Worm (Caenorhabditis elegans) whole organism, L3 larva: ENCODE results near the gene dos-3.

Experiments
- R02D3.7 ChIP-seq: fragments of 150-350 bp; optimal IDR thresholded peaks from 2 replicates; lab custom pipeline; 2014; ENCODE audit warnings: missing biosample characterization, missing genetic modification characterization
- ZK546.5 ChIP-seq: sonication (generic microtip); optimal IDR thresholded peaks from 2 replicates; lab custom pipeline; 2017; ENCODE audit warnings: missing biosample characterization, missing genetic modification characterization
- aly-2 ChIP-seq: fragments of 150-350 bp; optimal IDR thresholded peaks from 2 replicates; lab custom pipeline; 2014; ENCODE audit warnings: missing biosample characterization, missing genetic modification characterization
- ama-1 ChIP-seq: fragments of 150-350 bp; optimal IDR thresholded peaks from 2 replicates; lab custom pipeline; 2018
- ceh-16 ChIP-seq: sonication (generic microtip); optimal IDR thresholded peaks from 2 replicates; lab custom pipeline; 2017; ENCODE audit warnings: missing biosample characterization, missing genetic modification characterization
- ceh-82 ChIP-seq: fragments of 150-350 bp; optimal IDR thresholded peaks from 2 replicates; lab custom pipeline; 2014; ENCODE audit warnings: missing biosample characterization, missing genetic modification characterization
- ceh-9 ChIP-seq: sonication (generic microtip); optimal IDR thresholded peaks from 2 replicates; lab custom pipeline; 2018; ENCODE audit warnings: missing biosample characterization, missing genetic modification characterization
- daf-12 ChIP-seq: fragments of 150-350 bp; optimal IDR thresholded peaks from 2 replicates; lab custom pipeline; 2014; ENCODE audit warnings: missing biosample characterization, missing genetic modification reagents, missing genetic modification characterization
- egl-27 ChIP-seq: sonication (generic microtip); optimal IDR thresholded peaks from 4 replicates; lab custom pipeline; 2017; ENCODE audit warnings: missing biosample characterization, missing genetic modification reagents, missing genetic modification characterization
- egl-5 ChIP-seq: fragments of 150-350 bp; optimal IDR thresholded peaks from 2 replicates; lab custom pipeline; 2017; ENCODE audit warnings: missing biosample characterization, missing genetic modification reagents, missing genetic modification characterization, inconsistent platforms
- elt-1 ChIP-seq: fragments of 150-350 bp; optimal IDR thresholded peaks from 2 replicates; lab custom pipeline; 2014; ENCODE audit warnings: missing biosample characterization, missing genetic modification characterization
- elt-2 ChIP-seq: sonication (generic microtip); optimal IDR thresholded peaks from 2 replicates; lab custom pipeline; 2016; ENCODE audit warnings: missing genetic modification reagents, mild to moderate bottlenecking, missing genetic modification characterization, missing compliant biosample characterization
- elt-3 ChIP-seq, 3 experiments: fragments of 150-350 bp in 1 of 3; sonication (generic microtip) in 2 of 3; optimal IDR thresholded peaks; 2 replicates in 2 of 3; 4 replicates in 1 of 3; lab custom pipeline; 2014 to 2017; ENCODE audit warnings: missing biosample characterization in 3 of 3, missing genetic modification characterization in 3 of 3
- eor-1 ChIP-seq, 2 experiments: fragments of 150-350 bp; optimal IDR thresholded peaks; 2 replicates each; lab custom pipeline; 2014 to 2018; ENCODE audit warnings: missing biosample characterization in 2 of 2, missing genetic modification characterization in 2 of 2
- fkh-10 ChIP-seq: sonication (generic microtip); optimal IDR thresholded peaks from 2 replicates; lab custom pipeline; 2017; ENCODE audit warnings: missing biosample characterization, missing genetic modification reagents, missing genetic modification characterization
- fos-1 ChIP-seq: fragments of 150-350 bp; optimal IDR thresholded peaks from 2 replicates; lab custom pipeline; 2014; ENCODE audit warnings: missing biosample characterization, missing genetic modification characterization
- hmg-11 ChIP-seq: sonication (generic microtip); optimal IDR thresholded peaks from 2 replicates; lab custom pipeline; 2016; ENCODE audit warnings: missing genetic modification characterization, missing compliant biosample characterization
- jun-1 ChIP-seq: fragments of 150-350 bp; optimal IDR thresholded peaks from 2 replicates; lab custom pipeline; 2014; ENCODE audit warnings: missing biosample characterization, missing genetic modification reagents, missing genetic modification characterization
- lin-39 ChIP-seq: fragments of 150-350 bp; optimal IDR thresholded peaks from 2 replicates; lab custom pipeline; 2018; ENCODE audit warnings: missing biosample characterization, missing genetic modification reagents, missing genetic modification characterization
- lsy-12 ChIP-seq: sonication (generic microtip); optimal IDR thresholded peaks from 2 replicates; lab custom pipeline; 2016; ENCODE audit warnings: mild to moderate bottlenecking, missing genetic modification characterization, missing compliant biosample characterization
- mdl-1 ChIP-seq: fragments of 150-350 bp; optimal IDR thresholded peaks from 2 replicates; lab custom pipeline; 2014; ENCODE audit warnings: missing biosample characterization, missing genetic modification characterization
- mml-1 ChIP-seq: fragments of 150-350 bp; sonication (generic microtip); optimal IDR thresholded peaks from 3 replicates; lab custom pipeline; 2014; ENCODE audit warnings: missing biosample characterization, missing genetic modification characterization
- nfya-1 ChIP-seq: sonication (generic microtip); optimal IDR thresholded peaks from 2 replicates; lab custom pipeline; 2017; ENCODE audit warnings: missing genetic modification characterization, mild to moderate bottlenecking, missing compliant biosample characterization, antibody characterized with exemption, moderate library complexity; ENCODE audit not compliant: insufficient read depth
- nhr-11 ChIP-seq: fragments of 150-350 bp; optimal IDR thresholded peaks from 2 replicates; lab custom pipeline; 2014; ENCODE audit warnings: missing biosample characterization, missing genetic modification characterization
- nhr-23 ChIP-seq: fragments of 150-350 bp; optimal IDR thresholded peaks from 2 replicates; lab custom pipeline; 2014; ENCODE audit warnings: missing biosample characterization, missing genetic modification reagents, missing genetic modification characterization
- nhr-237 ChIP-seq: fragments of 150-350 bp; optimal IDR thresholded peaks from 2 replicates; lab custom pipeline; 2014; ENCODE audit warnings: missing biosample characterization, missing genetic modification characterization
- nhr-25 ChIP-seq: sonication (generic microtip); optimal IDR thresholded peaks from 2 replicates; lab custom pipeline; 2017; ENCODE audit warnings: missing biosample characterization, missing genetic modification characterization
- nhr-28 ChIP-seq: fragments of 150-350 bp; optimal IDR thresholded peaks from 2 replicates; lab custom pipeline; 2014; ENCODE audit warnings: missing biosample characterization, missing genetic modification characterization
- nhr-43 ChIP-seq: sonication (generic microtip); optimal IDR thresholded peaks from 2 replicates; lab custom pipeline; 2016; ENCODE audit warnings: mild to moderate bottlenecking, missing genetic modification characterization, missing compliant biosample characterization; ENCODE audit not compliant: poor library complexity, severe bottlenecking
- nhr-67 ChIP-seq: fragments of 150-350 bp; optimal IDR thresholded peaks from 2 replicates; lab custom pipeline; 2014; ENCODE audit warnings: missing biosample characterization, missing genetic modification characterization
- nhr-77 ChIP-seq: fragments of 150-350 bp; optimal IDR thresholded peaks from 2 replicates; lab custom pipeline; 2014; ENCODE audit warnings: missing biosample characterization, missing genetic modification characterization
- pha-4 ChIP-seq: fragments of 150-350 bp; optimal IDR thresholded peaks from 2 replicates; lab custom pipeline; 2014; ENCODE audit warnings: missing biosample characterization, missing genetic modification reagents, missing genetic modification characterization
- pqm-1 ChIP-seq: fragments of 150-350 bp; optimal IDR thresholded peaks from 2 replicates; lab custom pipeline; 2017; ENCODE audit warnings: missing biosample characterization, missing genetic modification characterization, inconsistent platforms
- sea-2 ChIP-seq: fragments of 150-350 bp; sonication (generic microtip); optimal IDR thresholded peaks from 4 replicates; lab custom pipeline; 2014; ENCODE audit warnings: missing biosample characterization, missing genetic modification reagents, missing genetic modification characterization
- skn-1 ChIP-seq: fragments of 150-350 bp; optimal IDR thresholded peaks from 2 replicates; lab custom pipeline; 2014; ENCODE audit warnings: missing biosample characterization, missing genetic modification characterization
- snpc-4 ChIP-seq: fragments of 150-350 bp; optimal IDR thresholded peaks from 2 replicates; lab custom pipeline; 2014; ENCODE audit warnings: missing biosample characterization, missing genetic modification characterization
- tbx-2 ChIP-seq: sonication (generic microtip); optimal IDR thresholded peaks from 2 replicates; lab custom pipeline; 2016; ENCODE audit warnings: mild to moderate bottlenecking, missing genetic modification characterization, missing compliant biosample characterization
- unc-62 ChIP-seq: fragments of 150-350 bp; sonication (generic microtip); optimal IDR thresholded peaks from 4 replicates; lab custom pipeline; 2014; ENCODE audit warnings: missing biosample characterization, missing genetic modification reagents, missing genetic modification characterization
- zag-1 ChIP-seq: fragments of 150-350 bp; optimal IDR thresholded peaks from 2 replicates; lab custom pipeline; 2014; ENCODE audit warnings: missing biosample characterization, missing genetic modification characterization
- ztf-11 ChIP-seq: fragments of 150-350 bp; optimal IDR thresholded peaks from 2 replicates; lab custom pipeline; 2014; ENCODE audit warnings: missing biosample characterization, missing genetic modification characterization
- ztf-4 ChIP-seq: fragments of 150-350 bp; optimal IDR thresholded peaks from 2 replicates; lab custom pipeline; 2014; ENCODE audit warnings: missing biosample characterization, missing genetic modification characterization

The dos-3 gene

ce11 chrIII:835713-836278 lies 3.6 kb downstream of the dos-3 start (continued):
- TF ChIP-seq skn-1 (tag; lab: Kevin White, UChicago) (peak; percentile 47), ztf-11 (tag; lab: Kevin White, UChicago) (no peak), sea-2 (GFP tag; lab: Kevin White, UChicago) (no peak), daf-12 (tag; lab: Kevin White, UChicago) (no peak), nhr-43 (tag; lab: Kevin White, UChicago) (peak; percentile 92), R02D3.7 (tag; lab: Kevin White, UChicago) (peak; percentile 26), nhr-28 (tag; lab: Kevin White, UChicago) (no peak), fos-1 (tag; lab: Kevin White, UChicago) (peak; percentile 84), ztf-4 (tag; lab: Kevin White, UChicago) (peak; percentile 84), pqm-1 (tag; lab: Kevin White, UChicago) (no peak), elt-3 (tag; optimal IDR thresholded peaks at IDR 0.05; lab: Kevin White, UChicago) (peak in 2 of 3 experiments; percentile 32 to 38), ceh-16 (tag; lab: Kevin White, UChicago) (no peak)

DNA sequence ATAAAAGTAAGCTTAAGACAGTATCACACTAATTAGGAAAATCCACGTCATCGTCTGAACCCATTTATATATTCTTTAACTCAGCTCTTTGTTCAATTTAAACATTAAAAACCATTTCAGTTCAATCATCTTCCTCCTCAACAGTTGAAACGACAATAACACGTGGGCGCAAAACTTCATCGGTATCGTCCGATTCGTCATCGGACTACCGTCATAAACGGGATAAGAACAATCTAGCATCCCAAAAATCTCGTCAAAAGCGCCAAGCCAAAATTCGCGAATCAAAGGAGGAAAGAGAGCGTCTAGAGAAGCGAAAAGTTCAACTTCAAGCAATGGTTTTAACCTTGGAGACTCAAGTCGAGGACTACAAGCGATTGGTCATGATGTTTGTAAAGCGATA lies 4.2 kb downstream of the dos-3 start:
- peak; percentile 45 for TF ChIP-seq nhr-43 (tag; lab: Kevin White, UChicago)
- TF ChIP-seq nhr-25: peak; percentile 30
- TF ChIP-seq nhr-237: no peak
- TF ChIP-seq pqm-1 (tag; lab: Kevin White, UChicago): no peak
- TF ChIP-seq nhr-11 (tag; lab: Kevin White, UChicago): no peak
- TF ChIP-seq ama-1 (lab: Kevin White, UChicago): peak; percentile 60

ce11 chrIII:834443-834815 lies 5.0 kb downstream of the dos-3 start:
- TF ChIP-seq lsy-12 (tag; lab: Kevin White, UChicago) (no peak), ceh-82 (tag; lab: Kevin White, UChicago) (no peak), ceh-9 (no peak), pha-4 (tag; lab: Kevin White, UChicago) (no peak), nhr-237 (no peak), mml-1 (tag; lab: Kevin White, UChicago) (no peak), mdl-1 (tag; lab: Kevin White, UChicago) (no peak), ZK546.5 (tag; lab: Kevin White, UChicago) (no peak), nhr-43 (tag; lab: Kevin White, UChicago) (no peak), egl-5 (tag; lab: Kevin White, UChicago) (no peak), nhr-25 (no peak), egl-27 (no peak), fkh-10 (GFP tag; lab: Kevin White, UChicago) (no peak), jun-1 (tag; lab: Kevin White, UChicago) (no peak), zag-1 (no peak), nfya-1 (tag; lab: Kevin White, UChicago) (no peak)

DNA sequence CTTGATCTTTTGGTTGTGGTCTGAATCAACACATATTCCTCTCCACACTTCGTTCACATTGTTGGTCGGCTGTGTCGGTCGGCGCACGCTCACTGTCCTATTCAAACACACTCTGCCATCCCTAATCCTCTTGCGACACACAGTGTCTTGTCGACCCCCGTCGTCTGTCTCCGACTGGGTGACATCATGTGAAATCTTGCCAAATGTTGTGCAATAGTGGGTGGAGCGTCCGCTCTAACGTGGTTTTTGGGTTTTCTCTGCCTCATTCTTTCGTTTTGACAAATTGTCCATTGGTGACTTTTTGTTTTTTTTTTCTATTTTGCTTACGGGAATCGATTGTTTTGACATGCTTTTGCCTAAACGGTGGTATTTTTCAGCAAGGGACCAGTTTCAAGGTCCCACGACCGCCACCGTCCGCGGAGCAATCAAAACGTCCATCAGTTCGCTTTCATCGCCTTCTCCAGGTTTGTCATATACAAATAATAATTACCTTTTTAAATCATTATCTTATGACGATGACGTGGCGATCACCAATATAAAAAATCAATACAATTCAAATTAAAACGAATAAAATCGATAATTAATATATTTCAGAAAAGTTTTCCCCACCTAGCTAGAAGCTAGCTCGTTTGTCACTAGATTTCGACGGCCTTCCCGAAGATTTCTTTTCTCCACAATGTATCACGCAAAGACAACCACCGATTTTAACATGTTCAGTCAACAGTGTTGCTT lies 5.5 kb downstream of the dos-3 start:
- TF ChIP-seq nhr-23 (tag; lab: Kevin White, UChicago) (peak; percentile 94), snpc-4 (tag; lab: Kevin White, UChicago) (peak; percentile 67), ceh-82 (tag; lab: Kevin White, UChicago) (no peak), lsy-12 (tag; lab: Kevin White, UChicago) (peak; percentile 88), nhr-11 (tag; lab: Kevin White, UChicago) (peak; percentile 82), elt-1 (tag; lab: Kevin White, UChicago) (peak; percentile 67), ztf-4 (tag; lab: Kevin White, UChicago) (peak; percentile 67), nhr-28 (tag; lab: Kevin White, UChicago) (no peak), fos-1 (tag; lab: Kevin White, UChicago) (peak; percentile 91), pqm-1 (tag; lab: Kevin White, UChicago) (peak; percentile 91), nhr-237 (no peak), unc-62 (peak; percentile 33), fkh-10 (GFP tag; lab: Kevin White, UChicago) (peak; percentile 96), skn-1 (tag; lab: Kevin White, UChicago) (peak; percentile 81), ceh-16 (tag; lab: Kevin White, UChicago) (no peak), hmg-11 (tag; lab: Kevin White, UChicago) (peak; percentile 97), ZK546.5 (tag; lab: Kevin White, UChicago) (no peak), pha-4 (tag; lab: Kevin White, UChicago) (peak; percentile 98), ztf-11 (tag; lab: Kevin White, UChicago) (no peak), ceh-9 (no peak), sea-2 (GFP tag; lab: Kevin White, UChicago) (peak; percentile 49), elt-2 (peak; percentile 85), egl-27 (peak; percentile 48), lin-39 (tag; lab: Kevin White, UChicago) (peak; percentile 97), egl-5 (tag; lab: Kevin White, UChicago) (peak; percentile 83), daf-12 (tag; lab: Kevin White, UChicago) (no peak), jun-1 (tag; lab: Kevin White, UChicago) (peak; percentile 92), nhr-67 (tag; lab: Kevin White, UChicago) (no peak), nhr-77 (peak; percentile 21), eor-1 (tag; optimal IDR thresholded peaks at IDR 0.05; lab: Kevin White, UChicago) (no peak), aly-2 (no peak), tbx-2 (peak; percentile 81), ama-1 (lab: Kevin White, UChicago) (peak; percentile 93)
